Worm (Caenorhabditis elegans) whole organism, L4/young adult: ENCODE results near the gene fipr-10.

Experiments
- W03F9.2 ChIP-seq: fragments of 150-350 bp; optimal IDR thresholded peaks from 2 replicates; lab custom pipeline; 2014; ENCODE audit warnings: missing biosample characterization, missing genetic modification characterization
- dao-5 ChIP-seq: sonication (generic microtip); optimal IDR thresholded peaks from 2 replicates; lab custom pipeline; 2016; ENCODE audit warnings: missing genotype, missing genetic modification characterization, moderate library complexity, missing compliant biosample characterization

ce11 chrV:9927381-9927780 lies 13.4 kb downstream of the fipr-10 start:
- TF ChIP-seq dao-5 (tag; lab: Kevin White, UChicago), result no peak
- no peak for TF ChIP-seq W03F9.2 (tag; lab: Kevin White, UChicago)
